Fruit fly (Drosophila melanogaster): ENCODE measurements around the gene CG14073.
A peak's percentile ranks its signal among the peaks of the same experiment; 100 is the strongest.

The CG14073 gene

dm6 chr3L:18846272-18846741 is 25.8 kb upstream of the CG14073 start (continued):
- TF ChIP-seq klu (GFP tag; IDR thresholded peaks at IDR 0.05) (no peak), CG11696 (GFP tag; IDR thresholded peaks at IDR 0.05) (no peak), CG33213 (GFP tag; optimal IDR thresholded peaks at IDR 0.05) (no peak), pzg (GFP tag; optimal IDR thresholded peaks at IDR 0.05) (no peak), CG17186 (GFP tag; optimal IDR thresholded peaks at IDR 0.05) (no peak), CkIIα-i1 (GFP tag; IDR thresholded peaks at IDR 0.05) (no peak), sc (optimal IDR thresholded peaks at IDR 0.05) (no peak), sc (GFP tag; optimal IDR thresholded peaks at IDR 0.05) (no peak), Abd-B (GFP tag; optimal IDR thresholded peaks at IDR 0.05) (no peak), CG32772 (GFP tag; IDR thresholded peaks at IDR 0.05) (no peak), Fer1 (GFP tag; optimal IDR thresholded peaks at IDR 0.05) (no peak), CTCF (GFP tag; optimal IDR thresholded peaks at IDR 0.05) (peak; percentile 80), Hmr (GFP tag; optimal IDR thresholded peaks at IDR 0.05) (peak; percentile 28), B-H2 (GFP tag; optimal IDR thresholded peaks at IDR 0.05) (no peak), Ets65A (GFP tag) (no peak), z (GFP tag; IDR thresholded peaks at IDR 0.05) (no peak), CG13296 (GFP tag; optimal IDR thresholded peaks at IDR 0.05) (no peak), cg (GFP tag; optimal IDR thresholded peaks at IDR 0.05) (peak; percentile 45), sisA (GFP tag; IDR thresholded peaks at IDR 0.05) (no peak), sens (GFP tag) (peak; percentile 38), CG15073 (GFP tag; optimal IDR thresholded peaks at IDR 0.05) (no peak), CG1024 (GFP tag; IDR thresholded peaks at IDR 0.05) (no peak), PHDP (tag; optimal IDR thresholded peaks at IDR 0.05) (peak; percentile 15), grau (tag; optimal IDR thresholded peaks at IDR 0.05) (no peak), Atf3 (GFP tag; optimal IDR thresholded peaks at IDR 0.05) (no peak), CG34422 (GFP tag; IDR thresholded peaks at IDR 0.05) (no peak), btn (GFP tag; optimal IDR thresholded peaks at IDR 0.05) (no peak), CG11398 (GFP tag; optimal IDR thresholded peaks at IDR 0.05) (no peak), schlank (tag; optimal IDR thresholded peaks at IDR 0.05) (no peak), her (GFP tag; optimal IDR thresholded peaks at IDR 0.05) (no peak), Aef1 (GFP tag; IDR thresholded peaks at IDR 0.05) (no peak), Ravus (GFP tag; IDR thresholded peaks at IDR 0.05) (no peak), CG30020 (tag; optimal IDR thresholded peaks at IDR 0.05) (no peak), CG9437 (GFP tag; optimal IDR thresholded peaks at IDR 0.05) (no peak), CG14860 (GFP tag; IDR thresholded peaks at IDR 0.05; ENCODE audit: partially characterized antibody) (peak; percentile 14; the same call in 1 of the 3 replicates), Fer3 (tag; optimal IDR thresholded peaks at IDR 0.05) (no peak), CG12071 (GFP tag; optimal IDR thresholded peaks at IDR 0.05) (peak; percentile 3), cas (GFP tag; IDR thresholded peaks at IDR 0.05) (no peak), CG10654 (GFP tag; optimal IDR thresholded peaks at IDR 0.05) (no peak), CG17829 (tag; optimal IDR thresholded peaks at IDR 0.05) (no peak), yki (optimal IDR thresholded peaks at IDR 0.05) (peak; percentile 40), CG3163 (GFP tag; optimal IDR thresholded peaks at IDR 0.05) (peak; percentile 56), oc (tag; optimal IDR thresholded peaks at IDR 0.05) (no peak), CG9215 (GFP tag; IDR thresholded peaks at IDR 0.05) (no peak), CG14050 (GFP tag; IDR thresholded peaks at IDR 0.05) (no peak), Jarid2 (GFP tag; optimal IDR thresholded peaks at IDR 0.05) (peak; percentile 0), jing (GFP tag; optimal IDR thresholded peaks at IDR 0.05) (no peak), CG6765 (GFP tag; optimal IDR thresholded peaks at IDR 0.05) (no peak), CG3995 (GFP tag; optimal IDR thresholded peaks at IDR 0.05) (no peak), odd (GFP tag; optimal IDR thresholded peaks at IDR 0.05) (no peak), mirr (GFP tag; optimal IDR thresholded peaks at IDR 0.05) (peak; percentile 45), seq (GFP tag; IDR thresholded peaks at IDR 0.05) (no peak), Tbp (GFP tag; optimal IDR thresholded peaks at IDR 0.05) (no peak), Oaz (GFP tag; IDR thresholded peaks at IDR 0.05) (no peak)

Measured in whole organism, embryonic.